Worm (Caenorhabditis elegans) whole organism, young adult: ENCODE measurements around the gene Y47D7A.9.
A peak's percentile ranks its signal among the peaks of the same experiment; 100 is the strongest.

ENCODE experiments used
- B0261.1 ChIP-seq: sonication (generic microtip); optimal IDR thresholded peaks from 2 replicates; lab custom pipeline; 2016; ENCODE audit warnings: mild to moderate bottlenecking, missing genetic modification characterization, moderate library complexity, missing compliant biosample characterization
- F57A8.1 ChIP-seq: fragments of 200-800 bp; sonication (Bioruptor generic); optimal IDR thresholded peaks from 2 replicates; lab custom pipeline; 2018; ENCODE audit warnings: mild to moderate bottlenecking, missing genetic modification characterization, moderate library complexity, missing compliant biosample characterization
- K12H6.12 ChIP-seq: fragments of 200-800 bp; sonication (Bioruptor generic); optimal IDR thresholded peaks from 2 replicates; lab custom pipeline; 2018; ENCODE audit warnings: mild to moderate bottlenecking, missing genetic modification characterization, missing compliant biosample characterization
- T26A5.8 ChIP-seq: sonication (generic microtip); optimal IDR thresholded peaks from 2 replicates; lab custom pipeline; 2016; ENCODE audit warnings: missing genetic modification characterization, missing compliant biosample characterization
- Y53G8AR.9 ChIP-seq: fragments of 200-800 bp; sonication (Bioruptor generic); conservative IDR thresholded peaks from 2 replicates; pipeline ENCODE4 v1.3.6; 2022; ENCODE audit warnings: missing genetic modification reagents, missing genetic modification characterization, missing compliant biosample characterization
- Y67H2A.10 ChIP-seq: fragments of 200-800 bp; sonication (Bioruptor generic); conservative IDR thresholded peaks from 2 replicates; pipeline ENCODE4 v1.3.6; 2022; ENCODE audit warnings: missing genetic modification reagents, missing genetic modification characterization, missing compliant biosample characterization
- Y95B8A.8 ChIP-seq: fragments of 200-800 bp; sonication (Bioruptor generic); IDR thresholded peaks from 2 replicates; pipeline ENCODE4 v1.3.6; 2022; ENCODE audit warnings: missing genetic modification reagents, missing genetic modification characterization, missing compliant biosample characterization
- ZK185.1 ChIP-seq: sonication (generic microtip); optimal IDR thresholded peaks from 2 replicates; lab custom pipeline; 2016; ENCODE audit warnings: mild to moderate bottlenecking, missing genetic modification characterization, missing compliant biosample characterization; ENCODE audit not compliant: poor library complexity, severe bottlenecking
- aptf-2 ChIP-seq: fragments of 200-800 bp; sonication (Bioruptor generic); conservative IDR thresholded peaks from 2 replicates; pipeline ENCODE4 v1.3.6; 2022; ENCODE audit warnings: missing genetic modification reagents, missing genetic modification characterization, missing compliant biosample characterization
- athp-1 ChIP-seq: sonication (generic microtip); optimal IDR thresholded peaks from 2 replicates; lab custom pipeline; 2017; ENCODE audit warnings: mild to moderate bottlenecking, missing genetic modification characterization, missing compliant biosample characterization
- attf-6 ChIP-seq: fragments of 200-800 bp; sonication (Bioruptor generic); IDR thresholded peaks from 2 replicates; pipeline ENCODE4 v1.3.6; 2022; ENCODE audit warnings: missing genetic modification reagents, missing genetic modification characterization, missing compliant biosample characterization
- bed-2 ChIP-seq: fragments of 200-800 bp; sonication (Bioruptor generic); IDR thresholded peaks from 2 replicates; pipeline ENCODE4 v1.3.6; 2022; ENCODE audit warnings: missing genetic modification reagents, missing genetic modification characterization, missing compliant biosample characterization
- ccch-3 ChIP-seq: fragments of 200-800 bp; sonication (Bioruptor generic); optimal IDR thresholded peaks from 2 replicates; lab custom pipeline; 2018; ENCODE audit warnings: mild to moderate bottlenecking, missing genetic modification characterization, missing compliant biosample characterization
- ceh-40 ChIP-seq: fragments of 200-800 bp; sonication (Bioruptor generic); IDR thresholded peaks from 2 replicates; pipeline ENCODE4 v1.3.6; 2022; ENCODE audit warnings: missing genetic modification characterization, missing compliant biosample characterization
- ceh-91 ChIP-seq: fragments of 200-800 bp; sonication (Bioruptor generic); IDR thresholded peaks from 2 replicates; pipeline ENCODE4 v1.3.6; 2022; ENCODE audit warnings: missing genetic modification reagents, missing genetic modification characterization, missing compliant biosample characterization
- dpff-1 ChIP-seq: sonication (generic microtip); optimal IDR thresholded peaks from 2 replicates; lab custom pipeline; 2017; ENCODE audit warnings: mild to moderate bottlenecking, missing genetic modification characterization, missing compliant biosample characterization
- efl-1 ChIP-seq: fragments of 150-350 bp; optimal IDR thresholded peaks from 2 replicates; lab custom pipeline; 2014; ENCODE audit warnings: missing biosample characterization, missing genetic modification reagents, missing genetic modification characterization
- ekl-4 ChIP-seq: fragments of 200-800 bp; sonication (Bioruptor generic); IDR thresholded peaks from 2 replicates; pipeline ENCODE4 v1.3.6; 2022; ENCODE audit warnings: missing genetic modification reagents, missing genetic modification characterization, missing compliant biosample characterization
- gei-17 ChIP-seq: fragments of 200-800 bp; sonication (Bioruptor generic); optimal IDR thresholded peaks from 2 replicates; lab custom pipeline; 2018; ENCODE audit warnings: mild to moderate bottlenecking, missing genetic modification characterization, missing compliant biosample characterization
- him-1 ChIP-seq: sonication (generic microtip); optimal IDR thresholded peaks from 2 replicates; lab custom pipeline; 2016; ENCODE audit warnings: missing genotype, missing genetic modification reagents, missing genetic modification characterization, missing compliant biosample characterization
- hmg-20 ChIP-seq: fragments of 200-800 bp; sonication (Bioruptor generic); IDR thresholded peaks from 2 replicates; pipeline ENCODE4 v1.3.6; 2022; ENCODE audit warnings: missing genetic modification reagents, missing genetic modification characterization, missing compliant biosample characterization
- hsf-1 ChIP-seq: fragments of 200-800 bp; sonication (Bioruptor generic); IDR thresholded peaks from 2 replicates; pipeline ENCODE4 v1.3.6; 2022; ENCODE audit warnings: missing genetic modification reagents, missing genetic modification characterization, missing compliant biosample characterization
- let-526 ChIP-seq: fragments of 200-800 bp; sonication (Bioruptor generic); IDR thresholded peaks from 2 replicates; pipeline ENCODE4 v1.3.6; 2022; ENCODE audit warnings: missing genetic modification reagents, missing genetic modification characterization, missing compliant biosample characterization
- lin-40 ChIP-seq: sonication (generic microtip); optimal IDR thresholded peaks from 2 replicates; lab custom pipeline; 2016; ENCODE audit warnings: missing genetic modification characterization, mild to moderate bottlenecking, missing compliant biosample characterization, missing genotype, missing genetic modification reagents
- lin-54 ChIP-seq: fragments of 200-800 bp; sonication (Bioruptor generic); optimal IDR thresholded peaks from 2 replicates; lab custom pipeline; 2018; ENCODE audit warnings: mild to moderate bottlenecking, missing genetic modification characterization, missing compliant biosample characterization
- lsy-27 ChIP-seq: sonication (generic microtip); optimal IDR thresholded peaks from 2 replicates; lab custom pipeline; 2017; ENCODE audit warnings: missing genetic modification characterization, mild to moderate bottlenecking, missing compliant biosample characterization, antibody characterized with exemption, missing genotype, borderline replicate concordance; ENCODE audit not compliant: insufficient read depth
- madf-3 ChIP-seq: fragments of 200-800 bp; sonication (Bioruptor generic); IDR thresholded peaks from 2 replicates; pipeline ENCODE4 v1.3.6; 2022; ENCODE audit warnings: missing genetic modification reagents, missing genetic modification characterization, missing compliant biosample characterization
- nfya-1 ChIP-seq: sonication (generic microtip); optimal IDR thresholded peaks from 2 replicates; lab custom pipeline; 2017; ENCODE audit warnings: antibody characterized with exemption, missing compliant biosample characterization, missing genetic modification characterization, borderline replicate concordance; ENCODE audit not compliant: insufficient read depth
- nfyb-1 ChIP-seq: fragments of 200-800 bp; sonication (Bioruptor generic); IDR thresholded peaks from 2 replicates; pipeline ENCODE4 v1.3.6; 2022; ENCODE audit warnings: missing genetic modification reagents, missing genetic modification characterization, missing compliant biosample characterization
- nhr-120 ChIP-seq: fragments of 200-800 bp; sonication (Bioruptor generic); IDR thresholded peaks from 2 replicates; pipeline ENCODE4 v1.3.6; 2022; ENCODE audit warnings: missing genetic modification characterization, missing compliant biosample characterization
- nhr-27 ChIP-seq: fragments of 200-800 bp; sonication (Bioruptor generic); optimal IDR thresholded peaks from 2 replicates; lab custom pipeline; 2018; ENCODE audit warnings: mild to moderate bottlenecking, missing genetic modification characterization, moderate library complexity, missing compliant biosample characterization
- nhr-80 ChIP-seq: sonication (generic microtip); optimal IDR thresholded peaks from 2 replicates; lab custom pipeline; 2016; ENCODE audit warnings: missing genetic modification characterization, missing compliant biosample characterization
- nhr-90 ChIP-seq: sonication (generic microtip); optimal IDR thresholded peaks from 2 replicates; lab custom pipeline; 2016; ENCODE audit warnings: missing genotype, mild to moderate bottlenecking, missing genetic modification characterization, missing compliant biosample characterization
- pha-4 ChIP-seq: fragments of 150-350 bp; sonication (generic microtip); optimal IDR thresholded peaks from 2 replicates; lab custom pipeline; 2014; ENCODE audit warnings: missing biosample characterization, missing genetic modification reagents, missing genetic modification characterization
- rcor-1 ChIP-seq: fragments of 200-800 bp; sonication (Bioruptor generic); IDR thresholded peaks from 2 replicates; pipeline ENCODE4 v1.3.6; 2022; ENCODE audit warnings: missing genetic modification reagents, missing genetic modification characterization, missing compliant biosample characterization
- repo-1 ChIP-seq: sonication (generic microtip); optimal IDR thresholded peaks from 2 replicates; lab custom pipeline; 2017; ENCODE audit warnings: mild to moderate bottlenecking, missing genetic modification characterization, missing compliant biosample characterization
- rpc-1 ChIP-seq, 2 experiments: fragments of 150-350 bp in 1 of 2; sonication (generic microtip) in 1 of 2; optimal IDR thresholded peaks; 2 replicates each; lab custom pipeline; 2014 to 2018; ENCODE audit warnings: missing biosample characterization in 1 of 2, missing genetic modification characterization in 1 of 2, missing genetic modification reagents in 1 of 2, missing genotype in 1 of 2
- sdz-38 ChIP-seq: sonication (generic microtip); optimal IDR thresholded peaks from 2 replicates; lab custom pipeline; 2016; ENCODE audit warnings: missing genotype, missing genetic modification characterization, missing compliant biosample characterization
- snpc-1.3 ChIP-seq: sonication (generic microtip); optimal IDR thresholded peaks from 2 replicates; lab custom pipeline; 2017; ENCODE audit warnings: missing genetic modification characterization, mild to moderate bottlenecking, missing compliant biosample characterization, antibody characterized with exemption, moderate library complexity, missing genotype, missing genetic modification reagents; ENCODE audit not compliant: insufficient read depth
- somi-1 ChIP-seq: fragments of 200-800 bp; sonication (Bioruptor generic); optimal IDR thresholded peaks from 2 replicates; lab custom pipeline; 2018; ENCODE audit warnings: mild to moderate bottlenecking, missing genetic modification characterization, missing compliant biosample characterization
- sptf-2 ChIP-seq: fragments of 200-800 bp; sonication (Bioruptor generic); optimal IDR thresholded peaks from 2 replicates; lab custom pipeline; 2018; ENCODE audit warnings: mild to moderate bottlenecking, missing genetic modification characterization, missing compliant biosample characterization
- tbp1 ChIP-seq: fragments of 200-800 bp; sonication (Bioruptor generic); optimal IDR thresholded peaks from 2 replicates; lab custom pipeline; 2018; ENCODE audit warnings: mild to moderate bottlenecking, missing genetic modification characterization, missing compliant biosample characterization
- xnd-1 ChIP-seq: sonication (generic microtip); optimal IDR thresholded peaks from 2 replicates; lab custom pipeline; 2016; ENCODE audit warnings: missing genotype, missing genetic modification reagents, missing genetic modification characterization, missing compliant biosample characterization
- zfh-2 ChIP-seq: fragments of 200-800 bp; sonication (Bioruptor generic); conservative IDR thresholded peaks from 2 replicates; pipeline ENCODE4 v1.3.6; 2022; ENCODE audit warnings: missing genetic modification reagents, missing genetic modification characterization, missing compliant biosample characterization
- zim-3 ChIP-seq: sonication (generic microtip); optimal IDR thresholded peaks from 2 replicates; lab custom pipeline; 2017; ENCODE audit warnings: mild to moderate bottlenecking, missing genetic modification characterization, moderate library complexity, missing compliant biosample characterization
- ztf-22 ChIP-seq: fragments of 200-800 bp; sonication (Bioruptor generic); optimal IDR thresholded peaks from 2 replicates; lab custom pipeline; 2018; ENCODE audit warnings: mild to moderate bottlenecking, missing genetic modification characterization, moderate library complexity, missing compliant biosample characterization
- ztf-25 ChIP-seq: fragments of 200-800 bp; sonication (Bioruptor generic); IDR thresholded peaks from 2 replicates; pipeline ENCODE4 v1.3.6; 2022; ENCODE audit warnings: missing genetic modification reagents, missing genetic modification characterization, missing compliant biosample characterization
- ztf-26 ChIP-seq: sonication (generic microtip); optimal IDR thresholded peaks from 2 replicates; lab custom pipeline; 2017; ENCODE audit warnings: missing genetic modification characterization, missing compliant biosample characterization
- ztf-28 ChIP-seq: fragments of 200-800 bp; sonication (Bioruptor generic); IDR thresholded peaks from 2 replicates; pipeline ENCODE4 v1.3.6; 2022; ENCODE audit warnings: missing genetic modification reagents, missing genetic modification characterization, missing compliant biosample characterization

Gene Y47D7A.9

ce11 chrV:4373656-4374055 lies 50.1 kb downstream of the Y47D7A.9 start (continued):
- no peak for TF ChIP-seq zfh-2 (GFP tag; lab: Robert Waterston, UW)
- no peak for TF ChIP-seq ztf-22 (GFP tag; lab: Kevin White, UChicago)
- TF ChIP-seq efl-1 (GFP tag; lab: Kevin White, UChicago) = no peak
- no peak for TF ChIP-seq hsf-1 (GFP tag; lab: Robert Waterston, UW)
- no peak for TF ChIP-seq lsy-27 (tag; lab: Kevin White, UChicago)
- TF ChIP-seq pha-4 (tag; lab: Kevin White, UChicago) = no peak
- no peak for TF ChIP-seq Y53G8AR.9 (GFP tag; lab: Robert Waterston, UW)
- TF ChIP-seq ceh-91 = no peak
- TF ChIP-seq gei-17 (GFP tag; lab: Kevin White, UChicago) = no peak
- TF ChIP-seq T26A5.8 (tag; lab: Kevin White, UChicago) = no peak
- TF ChIP-seq ccch-3 (GFP tag; lab: Kevin White, UChicago) = no peak
- TF ChIP-seq nhr-90 = no peak
- no peak for TF ChIP-seq rcor-1
- TF ChIP-seq madf-3 (GFP tag; lab: Robert Waterston, UW) = no peak
- TF ChIP-seq repo-1 (tag; lab: Kevin White, UChicago) = no peak
- no peak for TF ChIP-seq zim-3
- TF ChIP-seq athp-1 (tag; lab: Kevin White, UChicago) = peak; percentile 35
- no peak for TF ChIP-seq ztf-25 (GFP tag; lab: Robert Waterston, UW)
- TF ChIP-seq let-526 = no peak
- TF ChIP-seq snpc-1.3 (tag; lab: Kevin White, UChicago) = peak; percentile 51
- no peak for TF ChIP-seq Y67H2A.10
- 0 out of 2 replicates have a peak, but pooled peaks have one; percentile 44 for TF ChIP-seq ekl-4 (GFP tag; lab: Robert Waterston, UW)
- TF ChIP-seq lin-40 (tag; lab: Kevin White, UChicago) = no peak
- TF ChIP-seq him-1 (tag; lab: Kevin White, UChicago) = no peak
- TF ChIP-seq nhr-80 = no peak
- TF ChIP-seq hmg-20 (GFP tag; lab: Robert Waterston, UW) = no peak
- no peak for TF ChIP-seq dpff-1 (tag; lab: Kevin White, UChicago)
- no peak for TF ChIP-seq nfya-1 (tag; lab: Kevin White, UChicago)
- TF ChIP-seq xnd-1 = no peak
- TF ChIP-seq sdz-38 (tag; lab: Kevin White, UChicago) = no peak
- no peak for TF ChIP-seq ceh-40 (GFP tag; lab: Robert Waterston, UW)
- 0 out of 2 replicates have a peak, but pooled peaks have one; percentile 34 for TF ChIP-seq nfyb-1 (GFP tag; lab: Robert Waterston, UW)
- no peak for TF ChIP-seq somi-1
- no peak for TF ChIP-seq lin-54
- TF ChIP-seq tbp1 (GFP tag; lab: Kevin White, UChicago) = no peak
- no peak for TF ChIP-seq Y95B8A.8 (GFP tag; lab: Robert Waterston, UW)
- TF ChIP-seq nhr-27 = no peak
- no peak for TF ChIP-seq nhr-120 (GFP tag; lab: Robert Waterston, UW)
- no peak for TF ChIP-seq K12H6.12
- TF ChIP-seq bed-2 (GFP tag; lab: Robert Waterston, UW) = no peak
- TF ChIP-seq B0261.1 (tag; lab: Kevin White, UChicago) = no peak
- no peak for TF ChIP-seq ZK185.1 (tag; lab: Kevin White, UChicago)
- TF ChIP-seq F57A8.1 (GFP tag; lab: Kevin White, UChicago) = no peak
- no peak for TF ChIP-seq aptf-2 (GFP tag; lab: Robert Waterston, UW)
- no peak for TF ChIP-seq ztf-26 (tag; lab: Kevin White, UChicago)
- no peak for TF ChIP-seq rpc-1 (optimal IDR thresholded peaks at IDR 0.05; lab: Kevin White, UChicago)
- no peak for TF ChIP-seq rpc-1 (tag; optimal IDR thresholded peaks at IDR 0.05; lab: Kevin White, UChicago)
- TF ChIP-seq ztf-28 (GFP tag; lab: Robert Waterston, UW) = no peak
- TF ChIP-seq attf-6 (GFP tag; lab: Robert Waterston, UW) = no peak
- no peak for TF ChIP-seq sptf-2 (GFP tag; lab: Kevin White, UChicago)
